Worm (Caenorhabditis elegans) whole organism, young adult: ENCODE data around the gene mrps-10.

Source experiments
- B0035.1 ChIP-seq: sonication (generic microtip); optimal IDR thresholded peaks from 2 replicates; lab custom pipeline; 2016; ENCODE audit warnings: missing genetic modification characterization, mild to moderate bottlenecking, missing compliant biosample characterization, missing genotype, missing genetic modification reagents
- B0261.1 ChIP-seq: sonication (generic microtip); optimal IDR thresholded peaks from 2 replicates; lab custom pipeline; 2016; ENCODE audit warnings: mild to moderate bottlenecking, missing genetic modification characterization, moderate library complexity, missing compliant biosample characterization
- B0336.3 ChIP-seq: fragments of 200-800 bp; sonication (Bioruptor generic); IDR thresholded peaks from 2 replicates; pipeline ENCODE4 v1.3.6; 2022; ENCODE audit warnings: missing genetic modification characterization, missing compliant biosample characterization
- C06A6.2 ChIP-seq: fragments of 200-800 bp; sonication (Bioruptor generic); conservative IDR thresholded peaks from 2 replicates; pipeline ENCODE4 v1.3.6; 2022; ENCODE audit warnings: missing genetic modification characterization, missing compliant biosample characterization
- D2030.7 ChIP-seq: fragments of 200-800 bp; sonication (Bioruptor generic); IDR thresholded peaks from 2 replicates; pipeline ENCODE4 v1.3.6; 2022; ENCODE audit warnings: missing genetic modification reagents, missing genetic modification characterization, missing compliant biosample characterization
- F10E7.11 ChIP-seq: sonication (generic microtip); optimal IDR thresholded peaks from 2 replicates; lab custom pipeline; 2017; ENCODE audit warnings: mild to moderate bottlenecking, missing genetic modification characterization, moderate library complexity, missing compliant biosample characterization
- F33H1.4 ChIP-seq: fragments of 200-800 bp; sonication (Bioruptor generic); IDR thresholded peaks from 2 replicates; pipeline ENCODE4 v1.3.6; 2022; ENCODE audit warnings: missing genetic modification reagents, missing genetic modification characterization, missing compliant biosample characterization
- F37B4.10 ChIP-seq: fragments of 200-800 bp; sonication (Bioruptor generic); IDR thresholded peaks from 2 replicates; pipeline ENCODE4 v1.3.6; 2022; ENCODE audit warnings: missing genetic modification characterization, missing compliant biosample characterization
- F52B5.7 ChIP-seq: sonication (generic microtip); optimal IDR thresholded peaks from 2 replicates; lab custom pipeline; 2016; ENCODE audit warnings: mild to moderate bottlenecking, missing genetic modification characterization, missing compliant biosample characterization
- F57A8.1 ChIP-seq: fragments of 200-800 bp; sonication (Bioruptor generic); optimal IDR thresholded peaks from 2 replicates; lab custom pipeline; 2018; ENCODE audit warnings: mild to moderate bottlenecking, missing genetic modification characterization, moderate library complexity, missing compliant biosample characterization
- F57C9.4 ChIP-seq: sonication (generic microtip); optimal IDR thresholded peaks from 2 replicates; lab custom pipeline; 2017; ENCODE audit warnings: mild to moderate bottlenecking, missing genetic modification characterization, missing compliant biosample characterization
- Y53F4B.3 ChIP-seq: fragments of 200-800 bp; sonication (Bioruptor generic); IDR thresholded peaks from 2 replicates; pipeline ENCODE4 v1.3.6; 2022; ENCODE audit warnings: missing genetic modification reagents, missing genetic modification characterization, missing compliant biosample characterization
- Y53G8AR.9 ChIP-seq: fragments of 200-800 bp; sonication (Bioruptor generic); conservative IDR thresholded peaks from 2 replicates; pipeline ENCODE4 v1.3.6; 2022; ENCODE audit warnings: missing genetic modification reagents, missing genetic modification characterization, missing compliant biosample characterization
- Y56A3A.18 ChIP-seq: fragments of 200-800 bp; sonication (Bioruptor generic); IDR thresholded peaks from 2 replicates; pipeline ENCODE4 v1.3.6; 2022; ENCODE audit warnings: missing genetic modification reagents, missing genetic modification characterization, missing compliant biosample characterization
- Y79H2A.3 ChIP-seq: fragments of 200-800 bp; sonication (Bioruptor generic); conservative IDR thresholded peaks from 2 replicates; pipeline ENCODE4 v1.3.6; 2022; ENCODE audit warnings: missing genetic modification reagents, missing genetic modification characterization, missing compliant biosample characterization
- aptf-2 ChIP-seq: fragments of 200-800 bp; sonication (Bioruptor generic); conservative IDR thresholded peaks from 2 replicates; pipeline ENCODE4 v1.3.6; 2022; ENCODE audit warnings: missing genetic modification reagents, missing genetic modification characterization, missing compliant biosample characterization
- ceh-100 ChIP-seq: fragments of 200-800 bp; sonication (Bioruptor generic); IDR thresholded peaks from 2 replicates; pipeline ENCODE4 v1.3.6; 2022; ENCODE audit warnings: missing genetic modification reagents, missing genetic modification characterization, missing compliant biosample characterization
- ceh-91 ChIP-seq: fragments of 200-800 bp; sonication (Bioruptor generic); IDR thresholded peaks from 2 replicates; pipeline ENCODE4 v1.3.6; 2022; ENCODE audit warnings: missing genetic modification reagents, missing genetic modification characterization, missing compliant biosample characterization
- chd-7 ChIP-seq: sonication (generic microtip); optimal IDR thresholded peaks from 2 replicates; lab custom pipeline; 2016; ENCODE audit warnings: mild to moderate bottlenecking, missing genetic modification characterization, moderate library complexity, missing compliant biosample characterization
- fkh-3 ChIP-seq: sonication (generic microtip); optimal IDR thresholded peaks from 2 replicates; lab custom pipeline; 2016; ENCODE audit warnings: mild to moderate bottlenecking, missing genetic modification characterization, missing compliant biosample characterization
- gei-17 ChIP-seq: fragments of 200-800 bp; sonication (Bioruptor generic); optimal IDR thresholded peaks from 2 replicates; lab custom pipeline; 2018; ENCODE audit warnings: mild to moderate bottlenecking, missing genetic modification characterization, missing compliant biosample characterization
- hmg-1.2 ChIP-seq: fragments of 200-800 bp; sonication (Bioruptor generic); IDR thresholded peaks from 2 replicates; pipeline ENCODE4 v1.3.6; 2022; ENCODE audit warnings: missing genetic modification reagents, missing genetic modification characterization, missing compliant biosample characterization
- let-607 ChIP-seq, 2 experiments: fragments of 200-800 bp in 1 of 2; sonication (Bioruptor generic) in 1 of 2; sonication (generic microtip) in 1 of 2; optimal IDR thresholded peaks; 2 replicates each; lab custom pipeline; 2016 to 2018; ENCODE audit warnings: mild to moderate bottlenecking in 2 of 2, missing compliant biosample characterization in 2 of 2, missing genetic modification characterization in 2 of 2, moderate library complexity in 2 of 2, missing genotype in 1 of 2
- lin-35 ChIP-seq, 3 experiments: fragments of 150-350 bp in 2 of 3; sonication (generic microtip) in 1 of 3; optimal IDR thresholded peaks; 2 replicates each; lab custom pipeline; 2014 to 2018; ENCODE audit warnings: missing biosample characterization in 3 of 3, missing genetic modification characterization in 3 of 3, missing genetic modification reagents in 3 of 3
- lin-54 ChIP-seq: fragments of 200-800 bp; sonication (Bioruptor generic); optimal IDR thresholded peaks from 2 replicates; lab custom pipeline; 2018; ENCODE audit warnings: mild to moderate bottlenecking, missing genetic modification characterization, missing compliant biosample characterization
- lir-1 ChIP-seq: fragments of 200-800 bp; sonication (Bioruptor generic); conservative IDR thresholded peaks from 2 replicates; pipeline ENCODE4 v1.3.6; 2022; ENCODE audit warnings: missing genetic modification reagents, missing genetic modification characterization, missing compliant biosample characterization
- lsl-1 ChIP-seq: fragments of 200-800 bp; sonication (Bioruptor generic); optimal IDR thresholded peaks from 2 replicates; lab custom pipeline; 2018; ENCODE audit warnings: mild to moderate bottlenecking, missing genetic modification characterization, moderate library complexity, missing compliant biosample characterization
- madf-3 ChIP-seq: fragments of 200-800 bp; sonication (Bioruptor generic); IDR thresholded peaks from 2 replicates; pipeline ENCODE4 v1.3.6; 2022; ENCODE audit warnings: missing genetic modification reagents, missing genetic modification characterization, missing compliant biosample characterization
- madf-6 ChIP-seq: fragments of 200-800 bp; sonication (Bioruptor generic); IDR thresholded peaks from 2 replicates; pipeline ENCODE4 v1.3.6; 2022; ENCODE audit warnings: missing genetic modification reagents, missing genetic modification characterization, missing compliant biosample characterization
- mxl-1 ChIP-seq: sonication (generic microtip); optimal IDR thresholded peaks from 2 replicates; lab custom pipeline; 2016; ENCODE audit warnings: missing genetic modification characterization, missing compliant biosample characterization
- nfya-1 ChIP-seq: sonication (generic microtip); optimal IDR thresholded peaks from 2 replicates; lab custom pipeline; 2017; ENCODE audit warnings: antibody characterized with exemption, missing compliant biosample characterization, missing genetic modification characterization, borderline replicate concordance; ENCODE audit not compliant: insufficient read depth
- nhr-27 ChIP-seq: fragments of 200-800 bp; sonication (Bioruptor generic); optimal IDR thresholded peaks from 2 replicates; lab custom pipeline; 2018; ENCODE audit warnings: mild to moderate bottlenecking, missing genetic modification characterization, moderate library complexity, missing compliant biosample characterization
- pha-4 ChIP-seq: fragments of 150-350 bp; sonication (generic microtip); optimal IDR thresholded peaks from 2 replicates; lab custom pipeline; 2014; ENCODE audit warnings: missing biosample characterization, missing genetic modification reagents, missing genetic modification characterization
- rec-8 ChIP-seq, 2 experiments: sonication (generic microtip); optimal IDR thresholded peaks; 2 replicates each; lab custom pipeline; 2016; ENCODE audit warnings: mild to moderate bottlenecking in 2 of 2, missing genetic modification characterization in 2 of 2, missing genetic modification reagents in 2 of 2, missing genotype in 2 of 2, missing biosample characterization in 1 of 2, missing compliant biosample characterization in 1 of 2, moderate library complexity in 1 of 2
- rpc-1 ChIP-seq, 2 experiments: fragments of 150-350 bp in 1 of 2; sonication (generic microtip) in 1 of 2; optimal IDR thresholded peaks; 2 replicates each; lab custom pipeline; 2014 to 2018; ENCODE audit warnings: missing biosample characterization in 1 of 2, missing genetic modification characterization in 1 of 2, missing genetic modification reagents in 1 of 2, missing genotype in 1 of 2
- sea-2 ChIP-seq: fragments of 200-800 bp; sonication (Bioruptor generic); IDR thresholded peaks from 2 replicates; pipeline ENCODE4 v1.3.6; 2022; ENCODE audit warnings: missing genetic modification characterization, missing compliant biosample characterization
- tbx-9 ChIP-seq: sonication (generic microtip); optimal IDR thresholded peaks from 2 replicates; lab custom pipeline; 2016; ENCODE audit warnings: borderline replicate concordance, missing genetic modification characterization, inconsistent platforms, missing compliant biosample characterization
- tlf-1 ChIP-seq: fragments of 200-800 bp; sonication (Bioruptor generic); optimal IDR thresholded peaks from 2 replicates; lab custom pipeline; 2018; ENCODE audit warnings: mild to moderate bottlenecking, missing genetic modification characterization, missing compliant biosample characterization
- ztf-26 ChIP-seq: sonication (generic microtip); optimal IDR thresholded peaks from 2 replicates; lab custom pipeline; 2017; ENCODE audit warnings: missing genetic modification characterization, missing compliant biosample characterization
- ztf-3 ChIP-seq: fragments of 200-800 bp; sonication (Bioruptor generic); optimal IDR thresholded peaks from 2 replicates; lab custom pipeline; 2018; ENCODE audit warnings: mild to moderate bottlenecking, missing genetic modification characterization, missing compliant biosample characterization

The mrps-10 gene

DNA sequence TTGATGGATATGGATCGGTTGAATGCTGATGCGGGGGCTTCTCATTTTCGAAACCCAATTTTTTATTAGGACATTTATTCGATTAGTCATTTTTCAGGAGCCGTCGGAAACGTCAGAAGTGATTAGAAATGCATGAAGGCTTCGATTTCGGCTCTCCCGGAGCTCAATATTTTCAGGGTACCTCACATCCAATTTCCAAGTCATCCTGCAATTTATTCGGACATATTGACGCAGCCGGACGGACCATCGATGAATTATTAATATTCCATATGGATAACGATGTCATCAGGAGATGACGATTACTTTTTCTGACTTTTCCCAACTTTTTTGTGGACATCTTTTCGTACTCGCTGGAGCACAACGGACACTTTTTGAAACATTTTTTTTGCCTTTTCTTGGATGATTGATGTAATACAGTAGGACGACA, 19.7 kb upstream of the mrps-10 start (continued):
- TF ChIP-seq let-607 (tag; optimal IDR thresholded peaks at IDR 0.05; lab: Kevin White, UChicago), result peak; percentile 13 to 45
- TF ChIP-seq nfya-1 (tag; lab: Kevin White, UChicago), result no peak
- no peak for TF ChIP-seq rpc-1 (optimal IDR thresholded peaks at IDR 0.05; lab: Kevin White, UChicago)
- no peak for TF ChIP-seq rpc-1 (tag; optimal IDR thresholded peaks at IDR 0.05; lab: Kevin White, UChicago)
- no peak for TF ChIP-seq B0261.1
- TF ChIP-seq tbx-9 (tag; lab: Kevin White, UChicago), result no peak
- TF ChIP-seq lir-1 (GFP tag; lab: Robert Waterston, UW), result no peak
- 0 out of 2 replicates have a peak, but pooled peaks have one; percentile 50 for TF ChIP-seq Y56A3A.18 (GFP tag; lab: Robert Waterston, UW)
- no peak for TF ChIP-seq fkh-3 (tag; lab: Kevin White, UChicago)
- peak; percentile 53 for TF ChIP-seq ztf-26 (tag; lab: Kevin White, UChicago)
- peak; percentile 78 for TF ChIP-seq chd-7 (tag; lab: Kevin White, UChicago)
- 0 out of 2 replicates have a peak, but pooled peaks have one; percentile 18 for TF ChIP-seq F33H1.4 (GFP tag; lab: Robert Waterston, UW)
- no peak for TF ChIP-seq ztf-3 (GFP tag; lab: Kevin White, UChicago)
- TF ChIP-seq Y79H2A.3 (GFP tag; lab: Robert Waterston, UW), result peak; percentile 73; the same call in 1 of the 2 replicates
- TF ChIP-seq F10E7.11 (tag; lab: Kevin White, UChicago), result no peak
- no peak for TF ChIP-seq F57C9.4 (tag; lab: Kevin White, UChicago)
- TF ChIP-seq Y53G8AR.9 (GFP tag; lab: Robert Waterston, UW), result peak; percentile 77
- TF ChIP-seq B0336.3 (GFP tag; lab: Robert Waterston, UW), result peak; percentile 83

DNA sequence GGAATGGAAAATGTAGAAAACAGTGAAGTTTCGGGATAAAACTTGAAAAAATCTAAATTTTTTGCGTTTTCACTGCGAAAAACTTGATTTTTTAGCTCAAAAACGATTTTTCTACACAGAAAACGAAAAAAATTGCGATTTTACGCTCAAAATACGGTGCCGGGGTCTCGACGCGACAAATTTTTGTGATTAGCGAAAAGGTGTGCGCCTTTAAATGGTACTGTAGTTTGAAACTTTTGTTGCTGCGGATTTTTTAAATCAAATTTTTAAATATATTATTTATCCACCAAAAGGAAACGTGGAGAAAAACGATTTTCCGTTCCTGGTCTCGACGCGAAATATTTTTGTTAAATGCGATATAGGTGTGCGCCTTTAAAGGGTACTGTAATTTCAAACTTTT, 19.1 kb upstream of the mrps-10 start:
- TF ChIP-seq lsl-1 (GFP tag; lab: Kevin White, UChicago) (peak; percentile 73), F33H1.4 (GFP tag; lab: Robert Waterston, UW) (peak; percentile 53; the same call in 1 of the 2 replicates), lin-54 (GFP tag; lab: Kevin White, UChicago) (no peak), C06A6.2 (GFP tag; lab: Robert Waterston, UW) (no peak), B0035.1 (tag; lab: Kevin White, UChicago) (no peak), chd-7 (tag; lab: Kevin White, UChicago) (no peak), lin-35 (GFP tag; optimal IDR thresholded peaks at IDR 0.05; lab: Kevin White, UChicago) (no peak), hmg-1.2 (GFP tag; lab: Robert Waterston, UW) (no peak), tlf-1 (GFP tag; lab: Kevin White, UChicago) (no peak), F10E7.11 (tag; lab: Kevin White, UChicago) (no peak), rec-8 (tag; optimal IDR thresholded peaks at IDR 0.05; lab: Kevin White, UChicago) (no peak), B0336.3 (GFP tag; lab: Robert Waterston, UW) (no peak), ceh-91 (0 out of 2 replicates have a peak, but pooled peaks have one; percentile 15), sea-2 (GFP tag; lab: Robert Waterston, UW) (no peak), ceh-100 (GFP tag; lab: Robert Waterston, UW) (no peak), mxl-1 (tag; lab: Kevin White, UChicago) (no peak), madf-6 (peak; percentile 39), F52B5.7 (tag; lab: Kevin White, UChicago) (no peak), F57A8.1 (GFP tag; lab: Kevin White, UChicago) (no peak), Y53F4B.3 (no peak), lir-1 (GFP tag; lab: Robert Waterston, UW) (no peak), nhr-27 (tag; lab: Kevin White, UChicago) (no peak), madf-3 (no peak), gei-17 (GFP tag; lab: Kevin White, UChicago) (no peak), pha-4 (tag; lab: Kevin White, UChicago) (no peak), F37B4.10 (GFP tag; lab: Robert Waterston, UW) (no peak), D2030.7 (GFP tag; lab: Robert Waterston, UW) (no peak), ztf-26 (tag; lab: Kevin White, UChicago) (no peak), fkh-3 (tag; lab: Kevin White, UChicago) (no peak), aptf-2 (no peak)
